Fruit fly (Drosophila melanogaster) whole organism, prepupa: Measurements from ENCODE around the gene Mst89B.

ENCODE experiments used
- CG10631 ChIP-seq: fragments of 200-800 bp; sonication (Bioruptor generic); optimal IDR thresholded peaks from 2 replicates; lab custom pipeline; 2016; ENCODE audit warnings: missing biosample characterization, missing genetic modification characterization
- CG10669 ChIP-seq: fragments of 200-800 bp; sonication (Bioruptor generic); optimal IDR thresholded peaks from 3 replicates; lab custom pipeline; 2018; ENCODE audit warnings: missing biosample characterization, mild to moderate bottlenecking, missing genetic modification characterization, moderate library complexity
- CG11294 ChIP-seq: fragments of 200-800 bp; sonication (Bioruptor generic); IDR thresholded peaks from 2 replicates; pipeline ENCODE4 v1.3.6; 2022; ENCODE audit warnings: missing biosample characterization, missing genetic modification characterization
- CG11762 ChIP-seq: fragments of 200-800 bp; sonication (Bioruptor generic); optimal IDR thresholded peaks from 3 replicates; lab custom pipeline; 2016; ENCODE audit warnings: missing biosample characterization, missing genetic modification characterization; ENCODE audit not compliant: insufficient read depth
- CG11902 ChIP-seq: fragments of 200-800 bp; sonication (Bioruptor generic); optimal IDR thresholded peaks from 3 replicates; lab custom pipeline; 2016; ENCODE audit warnings: missing biosample characterization, missing genetic modification characterization
- CG15336 ChIP-seq: fragments of 200-800 bp; sonication (Bioruptor generic); IDR thresholded peaks from 2 replicates; pipeline ENCODE4 v1.3.6; 2022; ENCODE audit warnings: missing biosample characterization, missing genetic modification characterization
- CG1621 ChIP-seq: fragments of 200-800 bp; sonication (Bioruptor generic); optimal IDR thresholded peaks from 3 replicates; lab custom pipeline; 2018; ENCODE audit warnings: missing biosample characterization, mild to moderate bottlenecking, missing genetic modification characterization
- CG16779 ChIP-seq: fragments of 200-800 bp; sonication (Bioruptor generic); optimal IDR thresholded peaks from 3 replicates; lab custom pipeline; 2017; ENCODE audit warnings: missing biosample characterization, mild to moderate bottlenecking, missing genetic modification characterization
- CG3032 ChIP-seq: fragments of 200-800 bp; optimal IDR thresholded peaks from 2 replicates; lab custom pipeline; 2019; ENCODE audit warnings: missing biosample characterization, mild to moderate bottlenecking, missing genetic modification characterization, moderate library complexity
- CG31627 ChIP-seq: fragments of 200-800 bp; sonication (Bioruptor generic); optimal IDR thresholded peaks from 3 replicates; lab custom pipeline; 2016; ENCODE audit warnings: missing biosample characterization, missing genetic modification characterization
- CG32006 ChIP-seq: fragments of 200-800 bp; sonication (Bioruptor generic); optimal IDR thresholded peaks from 3 replicates; lab custom pipeline; 2017; ENCODE audit warnings: missing biosample characterization, mild to moderate bottlenecking, missing genetic modification characterization
- CG3919 ChIP-seq: fragments of 200-800 bp; sonication (Bioruptor generic); optimal IDR thresholded peaks from 3 replicates; lab custom pipeline; 2016; ENCODE audit warnings: missing biosample characterization, missing genetic modification characterization
- CG4318 ChIP-seq: fragments of 200-800 bp; sonication (Bioruptor generic); optimal IDR thresholded peaks from 3 replicates; lab custom pipeline; 2017; ENCODE audit warnings: missing biosample characterization, mild to moderate bottlenecking, missing genetic modification characterization
- CG6163 ChIP-seq: fragments of 200-800 bp; sonication (Bioruptor generic); IDR thresholded peaks from 3 replicates; pipeline ENCODE4 v1.3.6; 2022; ENCODE audit warnings: missing biosample characterization, missing genetic modification characterization
- CG6276 ChIP-seq: fragments of 200-800 bp; sonication (Bioruptor generic); optimal IDR thresholded peaks from 2 replicates; lab custom pipeline; 2017; ENCODE audit warnings: missing biosample characterization, mild to moderate bottlenecking, missing genetic modification characterization
- CG6792 ChIP-seq: fragments of 200-800 bp; sonication (Bioruptor generic); optimal IDR thresholded peaks from 3 replicates; lab custom pipeline; 2016; ENCODE audit warnings: missing biosample characterization, missing genetic modification characterization
- CG6808 ChIP-seq: fragments of 200-800 bp; sonication (Bioruptor generic); optimal IDR thresholded peaks from 3 replicates; lab custom pipeline; 2017; ENCODE audit warnings: missing biosample characterization, missing genetic modification characterization, mild to moderate bottlenecking, moderate library complexity, missing genetic modification reagents
- CG6854 ChIP-seq: fragments of 200-800 bp; sonication (Bioruptor generic); optimal IDR thresholded peaks from 2 replicates; lab custom pipeline; 2017; ENCODE audit warnings: missing biosample characterization, mild to moderate bottlenecking, missing genetic modification characterization
- CG7368 ChIP-seq: fragments of 200-800 bp; sonication (Bioruptor generic); optimal IDR thresholded peaks from 3 replicates; lab custom pipeline; 2016; ENCODE audit warnings: missing biosample characterization, missing genetic modification characterization
- CG8119 ChIP-seq: fragments of 200-800 bp; sonication (Bioruptor generic); IDR thresholded peaks from 3 replicates; pipeline ENCODE4 v1.3.6; 2022; ENCODE audit warnings: missing biosample characterization, missing genetic modification characterization
- CG8319 ChIP-seq: fragments of 200-800 bp; sonication (Bioruptor generic); optimal IDR thresholded peaks from 3 replicates; lab custom pipeline; 2016; ENCODE audit warnings: missing biosample characterization, missing genetic modification characterization
- CG9139 ChIP-seq: fragments of 200-800 bp; sonication (Bioruptor generic); optimal IDR thresholded peaks from 3 replicates; lab custom pipeline; 2017; ENCODE audit warnings: missing biosample characterization, mild to moderate bottlenecking, missing genetic modification characterization
- Eip75B ChIP-seq: fragments of 200-800 bp; sonication (Bioruptor generic); optimal IDR thresholded peaks from 3 replicates; lab custom pipeline; 2016; ENCODE audit warnings: missing biosample characterization, missing genetic modification characterization
- Eip78C ChIP-seq: fragments of 200-800 bp; sonication (Bioruptor generic); peaks from one replicate; lab custom pipeline; 2016; ENCODE audit warnings: missing biosample characterization, missing genetic modification characterization
- Eip93F ChIP-seq: fragments of 200-800 bp; sonication (Bioruptor generic); optimal IDR thresholded peaks from 2 replicates; lab custom pipeline; 2016; ENCODE audit warnings: missing biosample characterization, mild to moderate bottlenecking, missing genetic modification characterization
- Ets21C ChIP-seq: fragments of 200-800 bp; sonication (Bioruptor generic); optimal IDR thresholded peaks from 3 replicates; lab custom pipeline; 2016; ENCODE audit warnings: missing biosample characterization, missing genetic modification characterization
- Ets96B ChIP-seq: fragments of 200-800 bp; optimal IDR thresholded peaks from 2 replicates; lab custom pipeline; 2019; ENCODE audit warnings: missing biosample characterization, mild to moderate bottlenecking, missing genetic modification characterization, moderate library complexity
- Hr38 ChIP-seq: sonication (Bioruptor generic); optimal IDR thresholded peaks from 2 replicates; lab custom pipeline; 2016; ENCODE audit warnings: missing biosample characterization, missing genetic modification characterization
- Hr39 ChIP-seq: fragments of 200-800 bp; sonication (Bioruptor generic); optimal IDR thresholded peaks from 2 replicates; lab custom pipeline; 2016; ENCODE audit warnings: missing biosample characterization, missing genetic modification characterization
- Hr4 ChIP-seq: fragments of 200-800 bp; sonication (Bioruptor generic); optimal IDR thresholded peaks from 3 replicates; lab custom pipeline; 2016; ENCODE audit warnings: missing biosample characterization, missing genetic modification characterization
- Met ChIP-seq: fragments of 200-800 bp; sonication (Bioruptor generic); optimal IDR thresholded peaks from 3 replicates; lab custom pipeline; 2016; ENCODE audit warnings: missing biosample characterization, missing genetic modification characterization
- OdsH ChIP-seq: fragments of 200-800 bp; sonication (Bioruptor generic); optimal IDR thresholded peaks from 3 replicates; lab custom pipeline; 2016; ENCODE audit warnings: missing biosample characterization, missing genetic modification characterization
- Smox ChIP-seq: fragments of 200-800 bp; sonication (Bioruptor generic); optimal IDR thresholded peaks from 3 replicates; lab custom pipeline; 2016; ENCODE audit warnings: missing biosample characterization, missing genetic modification characterization
- Sox102F ChIP-seq: fragments of 200-800 bp; sonication (Bioruptor generic); optimal IDR thresholded peaks from 2 replicates; lab custom pipeline; 2016; ENCODE audit warnings: missing biosample characterization, mild to moderate bottlenecking, missing genetic modification characterization
- Sox14 ChIP-seq: fragments of 200-800 bp; sonication (Bioruptor generic); optimal IDR thresholded peaks from 3 replicates; lab custom pipeline; 2016; ENCODE audit warnings: missing biosample characterization, missing genetic modification characterization
- Sox15 ChIP-seq: fragments of 200-800 bp; sonication (Bioruptor generic); optimal IDR thresholded peaks from 3 replicates; lab custom pipeline; 2016; ENCODE audit warnings: missing biosample characterization, missing genetic modification characterization
- acj6 ChIP-seq: fragments of 200-800 bp; sonication (Bioruptor generic); optimal IDR thresholded peaks from 3 replicates; lab custom pipeline; 2016; ENCODE audit warnings: missing biosample characterization, missing genetic modification characterization
- cyc ChIP-seq: fragments of 200-800 bp; sonication (Bioruptor generic); optimal IDR thresholded peaks from 3 replicates; lab custom pipeline; 2016; ENCODE audit warnings: missing biosample characterization, missing genetic modification characterization
- dsx ChIP-seq: fragments of 200-800 bp; optimal IDR thresholded peaks from 3 replicates; lab custom pipeline; 2019; ENCODE audit warnings: missing biosample characterization, mild to moderate bottlenecking, missing genetic modification characterization, moderate library complexity; ENCODE audit not compliant: poor library complexity, severe bottlenecking
- esn ChIP-seq: fragments of 200-800 bp; sonication (Bioruptor generic); optimal IDR thresholded peaks from 2 replicates; lab custom pipeline; 2016; ENCODE audit warnings: missing biosample characterization, mild to moderate bottlenecking, missing genetic modification characterization, moderate library complexity
- fd59A ChIP-seq: fragments of 200-800 bp; sonication (Bioruptor generic); optimal IDR thresholded peaks from 2 replicates; lab custom pipeline; 2017; ENCODE audit warnings: missing biosample characterization, mild to moderate bottlenecking, missing genetic modification characterization, missing genetic modification reagents
- fd85E ChIP-seq: fragments of 200-800 bp; sonication (Bioruptor generic); optimal IDR thresholded peaks from 3 replicates; lab custom pipeline; 2016; ENCODE audit warnings: missing biosample characterization, missing genetic modification characterization
- fkh ChIP-seq: fragments of 200-800 bp; sonication (Bioruptor generic); optimal IDR thresholded peaks from 3 replicates; lab custom pipeline; 2017; ENCODE audit warnings: missing biosample characterization, mild to moderate bottlenecking, missing genetic modification characterization, moderate library complexity
- lz ChIP-seq: fragments of 200-800 bp; sonication (Bioruptor generic); optimal IDR thresholded peaks from 3 replicates; lab custom pipeline; 2016; ENCODE audit warnings: missing biosample characterization, missing genetic modification characterization
- net ChIP-seq: fragments of 200-800 bp; sonication (Bioruptor generic); optimal IDR thresholded peaks from 3 replicates; lab custom pipeline; 2016; ENCODE audit warnings: missing biosample characterization, missing genetic modification characterization
- pdm3 ChIP-seq: fragments of 200-800 bp; sonication (Bioruptor generic); optimal IDR thresholded peaks from 3 replicates; lab custom pipeline; 2016; ENCODE audit warnings: missing biosample characterization, missing genetic modification characterization
- salr ChIP-seq, 2 experiments: fragments of 200-800 bp; sonication (Bioruptor generic); optimal IDR thresholded peaks; 3 replicates each; lab custom pipeline; 2016 to 2018; ENCODE audit warnings: missing biosample characterization in 2 of 2, missing genetic modification characterization in 2 of 2, mild to moderate bottlenecking in 1 of 2
- spab ChIP-seq: fragments of 200-800 bp; sonication (Bioruptor generic); optimal IDR thresholded peaks from 2 replicates; lab custom pipeline; 2017; ENCODE audit warnings: missing biosample characterization, mild to moderate bottlenecking, missing genetic modification characterization, missing genetic modification reagents
- ss ChIP-seq, 2 experiments: fragments of 200-800 bp; sonication (Bioruptor generic); optimal IDR thresholded peaks; 2 replicates in 1 of 2; 3 replicates in 1 of 2; lab custom pipeline; 2017 to 2018; ENCODE audit warnings: mild to moderate bottlenecking in 2 of 2, missing biosample characterization in 2 of 2, missing genetic modification characterization in 2 of 2, moderate library complexity in 1 of 2
- svp ChIP-seq: fragments of 200-800 bp; sonication (Bioruptor generic); peaks from one replicate; lab custom pipeline; 2016; ENCODE audit warnings: missing biosample characterization, missing genetic modification characterization
- topi ChIP-seq: fragments of 200-800 bp; sonication (Bioruptor generic); optimal IDR thresholded peaks from 3 replicates; lab custom pipeline; 2016; ENCODE audit warnings: missing biosample characterization, missing genetic modification characterization
- vri ChIP-seq: fragments of 200-800 bp; sonication (Bioruptor generic); optimal IDR thresholded peaks from 3 replicates; lab custom pipeline; 2016; ENCODE audit warnings: missing biosample characterization, mild to moderate bottlenecking, missing genetic modification characterization

Gene Mst89B

DNA sequence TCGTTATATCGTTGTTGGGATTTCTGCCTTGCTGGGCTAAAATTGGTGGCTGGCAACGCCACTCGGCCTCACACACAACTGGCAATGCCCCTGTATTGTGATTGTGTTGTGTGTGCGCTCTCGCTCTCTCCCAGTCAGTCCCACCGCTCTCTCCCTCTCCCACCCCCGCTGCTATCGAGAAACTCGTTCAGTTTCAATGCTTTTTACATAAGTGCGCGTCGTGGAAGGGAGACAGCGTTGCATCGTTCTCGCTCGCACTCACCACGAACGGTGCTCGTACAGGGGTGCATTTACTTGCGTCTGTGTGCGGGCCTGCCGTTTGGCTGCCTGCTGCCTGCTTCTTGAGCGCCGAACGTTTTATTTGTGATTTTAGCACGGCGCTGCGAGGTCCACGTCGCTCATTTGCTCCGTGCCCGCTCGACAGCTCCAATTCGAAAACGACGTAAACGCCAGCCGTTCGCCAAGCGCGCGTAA is 24.3 kb upstream of the Mst89B start:
- peak; percentile 57 for TF ChIP-seq Sox102F
- peak; percentile 22 for TF ChIP-seq CG3032 (tag; lab: Kevin White, UChicago)
- TF ChIP-seq fd59A: no peak
- TF ChIP-seq Eip78C (GFP tag; lab: Kevin White, UChicago): peak; percentile 87
- TF ChIP-seq Eip75B (GFP tag; lab: Kevin White, UChicago): peak; percentile 58
- no peak for TF ChIP-seq CG4318 (GFP tag; lab: Kevin White, UChicago)
- TF ChIP-seq vri (GFP tag; lab: Kevin White, UChicago): peak; percentile 100
- TF ChIP-seq Met (GFP tag; lab: Kevin White, UChicago): peak; percentile 47
- TF ChIP-seq OdsH: no peak
- no peak for TF ChIP-seq Hr39 (GFP tag; lab: Kevin White, UChicago)
- no peak for TF ChIP-seq CG15336 (GFP tag; lab: Robert Waterston, UW)
- TF ChIP-seq cyc (GFP tag; lab: Kevin White, UChicago): no peak
- peak; percentile 71 to 83 for TF ChIP-seq ss (GFP tag; optimal IDR thresholded peaks at IDR 0.05; lab: Kevin White, UChicago)
- TF ChIP-seq spab (GFP tag; lab: Kevin White, UChicago): peak; percentile 6
- peak; percentile 9 for TF ChIP-seq Ets96B (tag; lab: Kevin White, UChicago)
- peak; percentile 67 for TF ChIP-seq dsx
- TF ChIP-seq Eip93F: peak; percentile 29
- TF ChIP-seq CG10669: peak; percentile 25
- TF ChIP-seq acj6 (GFP tag; lab: Kevin White, UChicago): no peak
- no peak for TF ChIP-seq CG10631 (GFP tag; lab: Kevin White, UChicago)
- TF ChIP-seq CG3919 (GFP tag; lab: Kevin White, UChicago): peak; percentile 73
- peak; percentile 24 for TF ChIP-seq topi (GFP tag; lab: Kevin White, UChicago)
- TF ChIP-seq Sox15 (GFP tag; lab: Kevin White, UChicago): no peak
- TF ChIP-seq Hr38 (GFP tag; lab: Kevin White, UChicago): no peak
- TF ChIP-seq CG32006 (GFP tag; lab: Kevin White, UChicago): no peak
- TF ChIP-seq CG11294 (GFP tag; lab: Robert Waterston, UW): no peak
- TF ChIP-seq CG11762 (GFP tag; lab: Kevin White, UChicago): no peak
- TF ChIP-seq pdm3 (GFP tag; lab: Kevin White, UChicago): no peak
- no peak for TF ChIP-seq CG6276 (GFP tag; lab: Kevin White, UChicago)
- no peak for TF ChIP-seq Smox (GFP tag; lab: Kevin White, UChicago)
- TF ChIP-seq fkh: peak; percentile 81
- no peak for TF ChIP-seq CG31627 (GFP tag; lab: Kevin White, UChicago)
- TF ChIP-seq CG8319 (GFP tag; lab: Kevin White, UChicago): no peak
- TF ChIP-seq salr (GFP tag; optimal IDR thresholded peaks at IDR 0.05; lab: Kevin White, UChicago): no peak
- peak; percentile 93 for TF ChIP-seq svp (GFP tag; lab: Kevin White, UChicago)
- TF ChIP-seq Ets21C (GFP tag; lab: Kevin White, UChicago): no peak
- no peak for TF ChIP-seq Hr4
- peak; percentile 8 for TF ChIP-seq fd85E (GFP tag; lab: Kevin White, UChicago)
- no peak for TF ChIP-seq CG6163 (GFP tag; lab: Robert Waterston, UW)
- TF ChIP-seq CG7368 (GFP tag; lab: Kevin White, UChicago): peak; percentile 64
- peak; percentile 79 for TF ChIP-seq CG1621 (tag; lab: Kevin White, UChicago)
- peak; percentile 91 for TF ChIP-seq CG6854 (GFP tag; lab: Kevin White, UChicago)
- TF ChIP-seq lz (GFP tag; lab: Kevin White, UChicago): no peak
- peak; percentile 24 for TF ChIP-seq esn
- peak; percentile 56 for TF ChIP-seq net (GFP tag; lab: Kevin White, UChicago)
- peak; percentile 85 for TF ChIP-seq Sox14 (GFP tag; lab: Kevin White, UChicago)
- peak; percentile 73 for TF ChIP-seq CG9139 (GFP tag; lab: Kevin White, UChicago)
- no peak for TF ChIP-seq CG6792 (GFP tag; lab: Kevin White, UChicago)
- TF ChIP-seq CG6808 (GFP tag; lab: Kevin White, UChicago): peak; percentile 41
- no peak for TF ChIP-seq CG11902 (GFP tag; lab: Kevin White, UChicago)
- peak; percentile 80 for TF ChIP-seq CG16779 (tag; lab: Kevin White, UChicago)
- no peak for TF ChIP-seq CG8119 (GFP tag; lab: Robert Waterston, UW)
